Worm (Caenorhabditis elegans) whole organism, L2 larva: ENCODE data around the gene srbc-55.

Experiments
- ama-1 ChIP-seq: fragments of 150-350 bp; optimal IDR thresholded peaks from 2 replicates; lab custom pipeline; 2018; ENCODE audit warnings: inconsistent platforms
- elt-3 ChIP-seq: sonication (generic microtip); optimal IDR thresholded peaks from 2 replicates; lab custom pipeline; 2017; ENCODE audit warnings: missing biosample characterization, missing genetic modification characterization
- nhr-77 ChIP-seq: fragments of 150-350 bp; optimal IDR thresholded peaks from 2 replicates; lab custom pipeline; 2014; ENCODE audit warnings: missing biosample characterization, missing genetic modification characterization

DNA sequence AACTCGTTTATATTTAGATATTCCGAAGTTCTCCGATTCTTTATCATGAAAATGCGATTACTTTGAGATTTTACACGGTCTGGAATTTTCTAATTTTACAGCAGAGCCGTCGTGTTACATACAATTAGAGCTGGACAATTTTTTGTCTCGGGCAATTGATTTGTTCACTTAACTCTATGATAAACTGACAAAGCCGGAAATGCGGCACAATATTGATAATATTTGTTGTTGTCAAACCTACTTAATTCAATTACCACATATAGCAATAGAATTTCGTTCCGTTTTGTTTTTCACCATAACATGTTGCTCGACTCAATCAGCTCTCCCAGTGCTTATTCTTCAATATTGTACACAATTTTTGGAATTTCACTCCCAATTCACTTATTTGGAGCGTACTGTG, 33.2 kb upstream of the srbc-55 start, which contains the start of gene srh-299:
- TF ChIP-seq nhr-77, result no peak
- TF ChIP-seq elt-3 (tag; lab: Kevin White, UChicago), result no peak
- no peak for TF ChIP-seq ama-1
